Fruit fly (Drosophila melanogaster): ENCODE measurements around the gene sloth1.

dm6 chrX:6982705-6983384 lies 28.3 kb upstream of the sloth1 start:
- no peak for TF ChIP-seq D1 (tag; optimal IDR thresholded peaks at IDR 0.05)
- no peak for TF ChIP-seq Snoo (tag; optimal IDR thresholded peaks at IDR 0.05)
- TF ChIP-seq EcR (GFP tag; optimal IDR thresholded peaks at IDR 0.05), result no peak
- TF ChIP-seq Pif1B (GFP tag; optimal IDR thresholded peaks at IDR 0.05), result no peak
- no peak for TF ChIP-seq fd96Ca (GFP tag; IDR thresholded peaks at IDR 0.05)
